Worm (Caenorhabditis elegans): ENCODE measurements around the gene ugt-18.
A peak's percentile ranks its signal among the peaks of the same experiment; 100 is the strongest.

Gene ugt-18

DNA sequence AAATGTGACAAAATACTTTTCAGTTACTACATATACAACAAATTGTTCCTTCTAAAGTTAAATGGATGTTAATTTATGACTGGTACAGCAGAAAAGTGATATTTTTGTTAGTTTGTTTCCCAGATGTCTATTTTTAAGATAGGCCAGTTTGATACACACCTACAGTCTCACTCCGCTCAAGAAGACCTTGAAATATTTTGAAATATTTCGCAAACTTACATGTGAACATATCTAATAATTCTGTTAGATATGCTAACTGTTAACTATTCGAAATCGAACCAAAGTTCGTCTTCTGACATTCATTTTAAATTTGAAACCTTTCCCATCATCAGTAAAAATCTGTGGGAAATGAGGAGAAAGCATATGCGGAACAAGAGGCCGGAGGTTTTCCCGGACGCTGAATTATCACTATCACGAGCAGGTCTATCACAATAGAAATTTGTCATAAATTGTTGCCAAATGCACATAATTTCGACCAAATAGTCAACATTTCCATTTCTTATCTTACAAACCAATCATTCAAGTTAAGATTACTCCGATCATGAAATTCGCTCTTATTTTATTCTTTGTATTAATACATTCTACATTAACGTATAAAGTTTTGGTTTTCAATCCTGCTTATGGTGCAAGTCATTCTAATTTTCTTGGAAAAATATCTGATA is at the start of gene ugt-18, which contains the start of gene ZC443.4:
ugt-18 (plus strand) TSS at position 469 of the 662 bp plus-strand sequence.
ZC443.4 (minus strand) TSS at position 95 of the 662 bp plus-strand sequence.
- TF ChIP-seq elt-2 (tag; optimal IDR thresholded peaks at IDR 0.05) (peak; percentile 31), jun-1 (tag; optimal IDR thresholded peaks at IDR 0.05) (peak; percentile 65), pqm-1 (tag; optimal IDR thresholded peaks at IDR 0.05) (peak; percentile 68), snpc-4 (tag; optimal IDR thresholded peaks at IDR 0.05) (no peak)

DNA sequence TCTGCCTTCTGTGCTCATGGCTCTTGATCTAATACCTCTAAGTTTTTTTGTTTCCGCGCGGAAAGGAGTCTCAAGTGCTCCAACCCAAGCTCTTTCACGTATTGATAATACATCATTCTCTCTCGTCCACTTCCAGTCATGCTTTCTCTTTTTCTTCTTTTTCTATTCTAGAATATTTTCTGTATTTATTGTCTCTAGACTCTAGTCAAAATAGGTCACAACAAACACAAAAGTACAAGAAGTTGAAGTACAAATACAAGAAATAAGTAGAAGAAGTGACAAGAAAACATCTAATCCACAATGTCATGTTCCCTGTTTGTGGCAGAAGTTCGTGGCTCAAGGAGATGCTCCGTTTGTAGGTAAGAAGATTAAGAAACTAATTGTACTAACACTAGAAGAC is 46.8 kb upstream of the ugt-18 start, which contains the start of gene ZC455.1:
ZC455.1 (plus strand) TSS at position 301 of the 400 bp plus-strand sequence.
- TF ChIP-seq skn-1 (tag; optimal IDR thresholded peaks at IDR 0.05) (no peak), eor-1 (tag; optimal IDR thresholded peaks at IDR 0.05) (no peak), nhr-28 (tag; optimal IDR thresholded peaks at IDR 0.05) (no peak), elt-3 (tag; optimal IDR thresholded peaks at IDR 0.05) (no peak), daf-12 (tag; optimal IDR thresholded peaks at IDR 0.05) (no peak)

DNA sequence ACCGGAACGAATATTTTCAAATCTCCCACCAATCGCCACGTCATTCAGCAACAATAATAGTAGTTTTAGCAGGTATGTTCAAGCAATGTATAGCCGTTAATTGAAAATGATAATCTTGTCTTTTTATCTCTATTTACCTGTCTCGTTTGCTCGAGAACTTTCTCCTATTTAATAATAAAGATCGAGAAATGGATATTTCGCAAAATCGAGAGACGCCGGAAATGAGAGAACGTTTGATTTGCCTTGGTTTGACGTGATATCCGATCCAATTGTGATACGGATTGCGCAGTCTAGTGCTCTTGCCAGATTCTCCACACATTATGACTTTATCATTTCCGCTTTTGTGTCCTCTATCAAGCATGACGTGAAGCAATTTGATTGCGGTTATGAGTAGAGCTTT is 46.2 kb upstream of the ugt-18 start:
- TF ChIP-seq ceh-16 (tag; optimal IDR thresholded peaks at IDR 0.05) (no peak), zag-1 (tag; optimal IDR thresholded peaks at IDR 0.05) (no peak), egl-5 (tag; optimal IDR thresholded peaks at IDR 0.05) (no peak), pqm-1 (tag; optimal IDR thresholded peaks at IDR 0.05) (no peak), daf-12 (tag; optimal IDR thresholded peaks at IDR 0.05) (no peak), nhr-12 (tag; optimal IDR thresholded peaks at IDR 0.05) (no peak), fkh-10 (GFP tag; optimal IDR thresholded peaks at IDR 0.05) (no peak), nhr-43 (tag; optimal IDR thresholded peaks at IDR 0.05; ENCODE audit: poor library complexity, severe bottlenecking) (no peak), nhr-23 (tag; optimal IDR thresholded peaks at IDR 0.05) (no peak), unc-39 (tag; optimal IDR thresholded peaks at IDR 0.05) (no peak)

DNA sequence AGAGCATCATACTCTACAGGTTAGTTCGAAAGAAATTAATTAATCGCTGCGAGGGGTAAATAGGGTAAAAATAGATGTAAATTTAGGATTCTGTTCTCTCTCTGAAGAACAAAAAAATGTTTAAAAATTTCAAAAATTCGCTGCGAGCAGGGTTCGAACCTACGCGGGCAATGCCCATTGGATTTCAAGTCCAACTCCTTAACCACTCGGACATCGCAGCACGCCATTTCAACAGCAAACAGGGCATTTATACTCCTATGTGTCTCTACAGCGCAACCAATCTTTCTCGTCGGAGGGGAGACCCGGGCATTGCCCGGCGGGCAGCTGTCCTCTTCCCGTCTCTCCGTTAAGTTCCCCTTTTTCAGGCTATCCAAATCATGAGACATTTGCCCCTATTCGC is 39.8 kb upstream of the ugt-18 start:
- TF ChIP-seq lin-39 (tag; optimal IDR thresholded peaks at IDR 0.05) = peak; percentile 1
- no peak for TF ChIP-seq nhr-28 (tag; optimal IDR thresholded peaks at IDR 0.05)
- TF ChIP-seq nfya-1 (tag; optimal IDR thresholded peaks at IDR 0.05; ENCODE audit: insufficient read depth) = peak; percentile 49
- TF ChIP-seq ZK546.5 (tag; optimal IDR thresholded peaks at IDR 0.05) = no peak
- TF ChIP-seq hmg-11 (tag; optimal IDR thresholded peaks at IDR 0.05) = peak; percentile 64
- peak; percentile 35 for TF ChIP-seq ceh-82 (tag; optimal IDR thresholded peaks at IDR 0.05)
- TF ChIP-seq elt-2 (tag; optimal IDR thresholded peaks at IDR 0.05) = peak; percentile 28
- no peak for TF ChIP-seq nhr-77 (tag; optimal IDR thresholded peaks at IDR 0.05)
- peak; percentile 7 for TF ChIP-seq pqm-1 (tag; optimal IDR thresholded peaks at IDR 0.05)
- peak; percentile 57 for TF ChIP-seq lsy-12 (tag; optimal IDR thresholded peaks at IDR 0.05)
- TF ChIP-seq nhr-23 (tag; optimal IDR thresholded peaks at IDR 0.05) = no peak
- TF ChIP-seq tbx-2 (tag; optimal IDR thresholded peaks at IDR 0.05) = peak; percentile 22
- no peak for TF ChIP-seq unc-39 (tag; optimal IDR thresholded peaks at IDR 0.05)
- TF ChIP-seq nhr-12 (tag; optimal IDR thresholded peaks at IDR 0.05) = no peak
- no peak for TF ChIP-seq eor-1 (tag; optimal IDR thresholded peaks at IDR 0.05)
- TF ChIP-seq nhr-43 (tag; optimal IDR thresholded peaks at IDR 0.05; ENCODE audit: poor library complexity, severe bottlenecking) = peak; percentile 29
- no peak for TF ChIP-seq ceh-28 (tag; optimal IDR thresholded peaks at IDR 0.05)
- TF ChIP-seq pha-4 (tag; optimal IDR thresholded peaks at IDR 0.05) = peak; percentile 33
- TF ChIP-seq sea-2 (GFP tag; optimal IDR thresholded peaks at IDR 0.05) = no peak

DNA sequence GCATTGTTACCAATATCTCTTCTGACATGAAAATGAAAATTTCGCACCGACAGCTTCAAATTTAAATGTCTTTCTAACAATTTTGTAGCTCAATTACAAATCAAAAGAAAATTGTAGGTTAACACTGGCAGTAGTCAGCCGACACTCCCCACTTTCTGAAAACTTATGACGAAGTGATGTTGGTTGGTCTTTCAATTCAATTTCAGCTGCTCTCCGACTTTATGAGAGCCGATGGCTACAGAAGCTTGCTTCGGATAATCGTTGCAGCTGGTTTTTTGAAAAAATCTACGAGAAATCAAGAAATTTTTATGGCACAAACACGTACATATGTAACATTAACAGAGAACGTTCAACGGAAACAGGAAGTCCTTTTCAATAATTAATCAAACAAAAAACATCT is 35.2 kb upstream of the ugt-18 start, which contains the start of gene sre-20:
sre-20 (minus strand) TSS at position 101 of the 400 bp plus-strand sequence.
- TF ChIP-seq nhr-12 (tag; optimal IDR thresholded peaks at IDR 0.05) = no peak
- no peak for TF ChIP-seq lin-39 (tag; optimal IDR thresholded peaks at IDR 0.05)
- no peak for TF ChIP-seq ceh-28 (tag; optimal IDR thresholded peaks at IDR 0.05)
- TF ChIP-seq snpc-4 (tag; optimal IDR thresholded peaks at IDR 0.05) = no peak
- TF ChIP-seq mdl-1 (tag; optimal IDR thresholded peaks at IDR 0.05) = no peak
- no peak for TF ChIP-seq skn-1 (tag; optimal IDR thresholded peaks at IDR 0.05)
- TF ChIP-seq ceh-9 (tag; optimal IDR thresholded peaks at IDR 0.05) = no peak
- no peak for TF ChIP-seq fkh-10 (GFP tag; optimal IDR thresholded peaks at IDR 0.05)
- TF ChIP-seq unc-62 (GFP tag; optimal IDR thresholded peaks at IDR 0.05) = no peak
- no peak for TF ChIP-seq lin-15B (tag; optimal IDR thresholded peaks at IDR 0.05)
- TF ChIP-seq ZK546.5 (tag; optimal IDR thresholded peaks at IDR 0.05) = no peak
- no peak for TF ChIP-seq nfya-1 (tag; optimal IDR thresholded peaks at IDR 0.05; ENCODE audit: insufficient read depth)
- TF ChIP-seq nhr-237 (tag; optimal IDR thresholded peaks at IDR 0.05) = no peak
- no peak for TF ChIP-seq ztf-4 (tag; optimal IDR thresholded peaks at IDR 0.05)
- TF ChIP-seq ceh-82 (tag; optimal IDR thresholded peaks at IDR 0.05) = no peak
- TF ChIP-seq nhr-23 (tag; optimal IDR thresholded peaks at IDR 0.05) = no peak
- no peak for TF ChIP-seq hmg-11 (tag; optimal IDR thresholded peaks at IDR 0.05)
- no peak for TF ChIP-seq egl-5 (tag; optimal IDR thresholded peaks at IDR 0.05)
- no peak for TF ChIP-seq elt-3 (tag; optimal IDR thresholded peaks at IDR 0.05)
